Worm (Caenorhabditis elegans) whole organism, L2 larva: ENCODE measurements around the gene C24B5.4.

Experiments
- ZK546.5 ChIP-seq: sonication (generic microtip); optimal IDR thresholded peaks from 2 replicates; lab custom pipeline; 2017; ENCODE audit warnings: missing biosample characterization, missing genetic modification characterization
- aly-2 ChIP-seq: fragments of 150-350 bp; optimal IDR thresholded peaks from 2 replicates; lab custom pipeline; 2014; ENCODE audit warnings: missing biosample characterization, missing genetic modification characterization
- ama-1 ChIP-seq: fragments of 150-350 bp; optimal IDR thresholded peaks from 2 replicates; lab custom pipeline; 2018; ENCODE audit warnings: inconsistent platforms
- blmp-1 ChIP-seq: sonication (generic microtip); optimal IDR thresholded peaks from 2 replicates; lab custom pipeline; 2017; ENCODE audit warnings: missing genetic modification characterization, mild to moderate bottlenecking, missing compliant biosample characterization, antibody characterized with exemption, moderate library complexity; ENCODE audit not compliant: insufficient read depth
- lin-13 ChIP-seq: fragments of 150-350 bp; optimal IDR thresholded peaks from 2 replicates; lab custom pipeline; 2014; ENCODE audit warnings: missing biosample characterization, missing genetic modification reagents, missing genetic modification characterization
- lin-39 ChIP-seq: fragments of 150-350 bp; optimal IDR thresholded peaks from 2 replicates; lab custom pipeline; 2014; ENCODE audit warnings: missing biosample characterization, missing genetic modification reagents, missing genetic modification characterization
- nhr-10 ChIP-seq: sonication (generic microtip); optimal IDR thresholded peaks from 2 replicates; lab custom pipeline; 2017; ENCODE audit warnings: missing biosample characterization, missing genetic modification characterization
- nhr-11 ChIP-seq: fragments of 150-350 bp; optimal IDR thresholded peaks from 2 replicates; lab custom pipeline; 2014; ENCODE audit warnings: missing biosample characterization, missing genetic modification characterization
- nhr-23 ChIP-seq: fragments of 150-350 bp; optimal IDR thresholded peaks from 2 replicates; lab custom pipeline; 2014; ENCODE audit warnings: missing biosample characterization, missing genetic modification reagents, missing genetic modification characterization
- skn-1 ChIP-seq: sonication (generic microtip); optimal IDR thresholded peaks from 2 replicates; lab custom pipeline; 2017; ENCODE audit warnings: missing biosample characterization, missing genetic modification characterization
- snpc-4 ChIP-seq: fragments of 150-350 bp; optimal IDR thresholded peaks from 2 replicates; lab custom pipeline; 2014; ENCODE audit warnings: missing biosample characterization, missing genetic modification characterization
- zag-1 ChIP-seq: fragments of 150-350 bp; optimal IDR thresholded peaks from 2 replicates; lab custom pipeline; 2014; ENCODE audit warnings: missing biosample characterization, missing genetic modification characterization
- ztf-11 ChIP-seq: sonication (generic microtip); optimal IDR thresholded peaks from 2 replicates; lab custom pipeline; 2017; ENCODE audit warnings: missing biosample characterization, missing genetic modification characterization
- ztf-4 ChIP-seq: fragments of 150-350 bp; optimal IDR thresholded peaks from 2 replicates; lab custom pipeline; 2014; ENCODE audit warnings: missing biosample characterization, missing genetic modification characterization

DNA sequence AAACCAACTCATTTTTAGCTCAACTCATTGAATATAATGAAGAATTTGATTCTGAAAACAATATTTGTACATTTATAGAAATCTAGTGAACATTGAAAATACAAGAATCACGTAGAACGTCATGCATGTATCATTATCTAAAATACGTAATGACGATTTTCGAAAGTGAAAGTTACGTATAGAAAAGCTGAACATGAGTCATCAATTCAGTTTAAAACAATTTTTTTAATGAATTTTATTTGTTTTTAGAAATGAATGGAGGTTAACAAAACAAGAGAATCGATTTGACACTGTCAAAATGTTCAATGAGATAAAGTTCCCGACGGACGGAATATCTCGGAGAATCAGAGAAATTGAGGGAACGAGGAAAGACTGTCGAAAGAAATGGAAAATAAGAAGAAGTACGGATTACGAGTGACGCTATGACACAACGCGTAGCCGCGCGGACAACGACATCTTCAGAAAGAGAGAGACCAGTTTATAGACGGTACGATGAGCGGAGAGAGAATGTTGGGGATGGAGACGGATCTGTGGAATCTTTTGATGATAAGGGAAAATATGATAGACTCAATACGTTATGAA lies 15.4 kb downstream of the C24B5.4 start, which contains the start of gene ptr-1:
- TF ChIP-seq ama-1 (no peak), ztf-11 (tag; lab: Kevin White, UChicago) (no peak), ZK546.5 (tag; lab: Kevin White, UChicago) (no peak), skn-1 (tag; lab: Kevin White, UChicago) (no peak), blmp-1 (no peak), nhr-10 (tag; lab: Kevin White, UChicago) (no peak), lin-39 (tag; lab: Kevin White, UChicago) (no peak), snpc-4 (tag; lab: Kevin White, UChicago) (no peak), lin-13 (GFP tag; lab: Kevin White, UChicago) (no peak), nhr-23 (tag; lab: Kevin White, UChicago) (no peak), nhr-11 (tag; lab: Kevin White, UChicago) (no peak), zag-1 (tag; lab: Kevin White, UChicago) (no peak), aly-2 (no peak), ztf-4 (tag; lab: Kevin White, UChicago) (no peak)
